Fruit fly (Drosophila melanogaster): ENCODE measurements around the gene ImpL2.
A peak's percentile ranks its signal among the peaks of the same experiment; 100 is the strongest.

Gene ImpL2

DNA sequence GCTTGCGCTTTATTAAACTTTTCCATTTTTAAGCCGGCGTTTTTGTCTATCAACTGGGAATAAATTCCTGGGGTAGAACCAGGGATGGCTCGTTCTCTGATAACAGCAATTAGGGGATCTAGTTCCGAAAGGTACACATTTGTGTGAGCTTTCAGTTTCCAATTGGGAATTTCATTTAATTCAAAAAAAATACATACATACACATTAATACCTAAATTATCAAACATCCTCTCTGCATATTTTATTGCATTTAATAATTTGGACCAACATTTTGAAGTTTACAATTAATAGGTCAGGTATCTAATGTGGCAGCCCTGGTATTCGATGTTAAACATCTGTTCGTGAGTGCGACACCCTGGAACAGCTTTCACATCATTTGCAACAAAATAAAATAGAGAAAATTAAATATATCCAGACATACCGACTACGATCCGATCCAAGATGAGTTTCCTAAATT is 23.2 kb upstream of the ImpL2 start, which contains the start of the genes CG15011 and CG1309 (continued):
- TF ChIP-seq CG1621 (tag; optimal IDR thresholded peaks at IDR 0.05), result peak; percentile 51
- TF ChIP-seq CG11762 (GFP tag; optimal IDR thresholded peaks at IDR 0.05; ENCODE audit: insufficient read depth), result peak; percentile 55
- TF ChIP-seq CG15336 (GFP tag; IDR thresholded peaks at IDR 0.05), result no peak; the same call in 1 of the 2 replicates
- TF ChIP-seq CG6792 (GFP tag; optimal IDR thresholded peaks at IDR 0.05), result peak; percentile 72
- no peak for TF ChIP-seq Smox (GFP tag; optimal IDR thresholded peaks at IDR 0.05)
- TF ChIP-seq CG7368 (GFP tag; optimal IDR thresholded peaks at IDR 0.05), result peak; percentile 26
- TF ChIP-seq achi (GFP tag; optimal IDR thresholded peaks at IDR 0.05), result peak; percentile 82
- peak; percentile 93 for TF ChIP-seq Eip78C (GFP tag)
- TF ChIP-seq Sox15 (GFP tag; optimal IDR thresholded peaks at IDR 0.05), result peak; percentile 70
- TF ChIP-seq topi (GFP tag; optimal IDR thresholded peaks at IDR 0.05), result peak; percentile 82
- peak; percentile 76 for TF ChIP-seq CG34406 (GFP tag; optimal IDR thresholded peaks at IDR 0.05)
- no peak for TF ChIP-seq CG4318 (GFP tag; optimal IDR thresholded peaks at IDR 0.05)
- peak; percentile 58; the same call in 1 of the 2 replicates for TF ChIP-seq Gug (GFP tag; IDR thresholded peaks at IDR 0.05)
- TF ChIP-seq CG11902 (GFP tag; optimal IDR thresholded peaks at IDR 0.05), result peak; percentile 68
- peak; percentile 32 for TF ChIP-seq Blimp-1 (GFP tag; optimal IDR thresholded peaks at IDR 0.05)
- TF ChIP-seq cyc (GFP tag; optimal IDR thresholded peaks at IDR 0.05), result peak; percentile 86
- TF ChIP-seq Eip93F (GFP tag; optimal IDR thresholded peaks at IDR 0.05), result peak; percentile 7
- TF ChIP-seq Hr38 (GFP tag; optimal IDR thresholded peaks at IDR 0.05), result peak; percentile 24
- peak; percentile 83 for TF ChIP-seq Ets21C (GFP tag; optimal IDR thresholded peaks at IDR 0.05)
- TF ChIP-seq esn (GFP tag; optimal IDR thresholded peaks at IDR 0.05), result peak; percentile 89
- TF ChIP-seq fkh (GFP tag; optimal IDR thresholded peaks at IDR 0.05), result peak; percentile 69
- TF ChIP-seq OdsH (GFP tag; optimal IDR thresholded peaks at IDR 0.05), result peak; percentile 83
- peak; percentile 82 for TF ChIP-seq acj6 (GFP tag; optimal IDR thresholded peaks at IDR 0.05)

dm6 chr3L:4254301-4254834 is 18.4 kb upstream of the ImpL2 start, which contains the start of the genes ago and CG1265:
TSS of gene ago (minus strand) at chr3L:4254306.
TSS of gene CG1265 (plus strand) at chr3L:4254776.
- TF ChIP-seq OdsH (GFP tag; optimal IDR thresholded peaks at IDR 0.05) (peak; percentile 31), spab (GFP tag; optimal IDR thresholded peaks at IDR 0.05) (no peak), CG32006 (GFP tag; optimal IDR thresholded peaks at IDR 0.05) (peak; percentile 48), CG8319 (GFP tag; optimal IDR thresholded peaks at IDR 0.05) (no peak), CG11902 (GFP tag; optimal IDR thresholded peaks at IDR 0.05) (peak; percentile 4), CG11294 (GFP tag; IDR thresholded peaks at IDR 0.05) (no peak), net (GFP tag; optimal IDR thresholded peaks at IDR 0.05) (no peak), Ets21C (GFP tag; optimal IDR thresholded peaks at IDR 0.05) (no peak), Hr4 (GFP tag; optimal IDR thresholded peaks at IDR 0.05) (peak; percentile 41), esn (GFP tag; optimal IDR thresholded peaks at IDR 0.05) (peak; percentile 40), CG8632 (GFP tag; optimal IDR thresholded peaks at IDR 0.05) (peak; percentile 51), Met (GFP tag; optimal IDR thresholded peaks at IDR 0.05) (peak; percentile 20), CG31627 (GFP tag; optimal IDR thresholded peaks at IDR 0.05) (peak; percentile 37), ss (GFP tag; optimal IDR thresholded peaks at IDR 0.05) (peak in 1 of 2 experiments; percentile 10), CG3032 (tag; optimal IDR thresholded peaks at IDR 0.05) (peak; percentile 67), achi (GFP tag; optimal IDR thresholded peaks at IDR 0.05) (peak; percentile 39), dsx (GFP tag; optimal IDR thresholded peaks at IDR 0.05; ENCODE audit: poor library complexity, severe bottlenecking) (no peak), Eip75B (GFP tag; optimal IDR thresholded peaks at IDR 0.05) (peak; percentile 23), topi (GFP tag; optimal IDR thresholded peaks at IDR 0.05) (no peak), CG1621 (tag; optimal IDR thresholded peaks at IDR 0.05) (no peak), fd85E (GFP tag; optimal IDR thresholded peaks at IDR 0.05) (no peak), svp (GFP tag) (no peak), CG6163 (GFP tag; IDR thresholded peaks at IDR 0.05) (no peak), Hr39 (GFP tag; optimal IDR thresholded peaks at IDR 0.05) (peak; percentile 31), Sox14 (GFP tag; optimal IDR thresholded peaks at IDR 0.05) (no peak), Ets96B (tag; optimal IDR thresholded peaks at IDR 0.05) (peak; percentile 28), CG6808 (GFP tag; optimal IDR thresholded peaks at IDR 0.05) (peak; percentile 1), CG10631 (GFP tag; optimal IDR thresholded peaks at IDR 0.05) (peak; percentile 61), CG11762 (GFP tag; optimal IDR thresholded peaks at IDR 0.05; ENCODE audit: insufficient read depth) (peak; percentile 0), pdm3 (GFP tag; optimal IDR thresholded peaks at IDR 0.05) (peak; percentile 21), salr (GFP tag; optimal IDR thresholded peaks at IDR 0.05) (peak in 1 of 2 experiments; percentile 36), CG9139 (GFP tag; optimal IDR thresholded peaks at IDR 0.05) (no peak), CG16779 (tag; optimal IDR thresholded peaks at IDR 0.05) (no peak), CG34406 (GFP tag; optimal IDR thresholded peaks at IDR 0.05) (peak; percentile 40), lz (GFP tag; optimal IDR thresholded peaks at IDR 0.05) (peak; percentile 51), CG4318 (GFP tag; optimal IDR thresholded peaks at IDR 0.05) (no peak)

All from whole organism, prepupa.